Fruit fly (Drosophila melanogaster): ENCODE results near the gene Root.

DNA sequence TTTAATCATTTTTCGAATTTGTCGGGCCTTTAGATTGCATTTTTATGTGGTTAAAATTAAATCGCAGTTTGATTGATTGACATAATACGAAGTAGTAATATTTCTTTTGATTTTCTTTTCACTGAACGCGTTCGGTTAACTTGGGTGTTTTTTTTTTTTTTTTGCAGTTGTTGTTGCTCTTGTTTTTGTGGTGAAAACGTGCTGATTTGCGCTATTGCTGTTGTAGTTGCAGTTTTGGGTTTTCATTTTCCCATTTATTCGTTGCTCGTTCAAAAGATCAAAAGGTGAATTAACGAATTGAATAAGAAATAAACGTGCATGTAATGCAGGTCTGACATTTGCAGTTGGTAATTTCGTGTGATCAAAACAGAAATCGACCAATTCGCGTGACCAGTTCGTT, 11.6 kb upstream of the Root start:
- TF ChIP-seq h (GFP tag; optimal IDR thresholded peaks at IDR 0.05), result no peak
- no peak for TF ChIP-seq N (GFP tag; optimal IDR thresholded peaks at IDR 0.05)
- TF ChIP-seq pan (optimal IDR thresholded peaks at IDR 0.05), result no peak
- no peak for TF ChIP-seq CG32264 (GFP tag; optimal IDR thresholded peaks at IDR 0.05)
- no peak for TF ChIP-seq fru (GFP tag; optimal IDR thresholded peaks at IDR 0.05)
- no peak for TF ChIP-seq Vsx2 (GFP tag; optimal IDR thresholded peaks at IDR 0.05; ENCODE audit: partially characterized antibody)
